Worm (Caenorhabditis elegans): Measurements from ENCODE around the gene srh-112.

The srh-112 gene

ce11 chrV:17220345-17220744, 5.7 kb downstream of the srh-112 start, which contains the start of gene srh-109:
Gene srh-109, minus strand, starts transcription at chrV:17220445.
- no peak for TF ChIP-seq madf-8 (GFP tag; conservative IDR thresholded peaks at IDR 0.05)
- no peak for TF ChIP-seq nhr-27 (tag; optimal IDR thresholded peaks at IDR 0.05)
- TF ChIP-seq ceh-40 (GFP tag; IDR thresholded peaks at IDR 0.05): no peak
- TF ChIP-seq nhr-80 (tag; optimal IDR thresholded peaks at IDR 0.05): no peak
- TF ChIP-seq egl-18 (GFP tag; IDR thresholded peaks at IDR 0.05): no peak
- TF ChIP-seq lin-35 (GFP tag; optimal IDR thresholded peaks at IDR 0.05): no peak
- no peak for TF ChIP-seq cebp-2 (GFP tag; IDR thresholded peaks at IDR 0.05)
- no peak for TF ChIP-seq ztf-25 (GFP tag; IDR thresholded peaks at IDR 0.05)
- no peak for TF ChIP-seq nhr-90 (tag; optimal IDR thresholded peaks at IDR 0.05)
- no peak for TF ChIP-seq tlf-1 (GFP tag; optimal IDR thresholded peaks at IDR 0.05)
- TF ChIP-seq hmg-20 (GFP tag; IDR thresholded peaks at IDR 0.05): no peak
- TF ChIP-seq lir-1 (GFP tag; conservative IDR thresholded peaks at IDR 0.05): no peak
- no peak for TF ChIP-seq Y56A3A.18 (GFP tag; IDR thresholded peaks at IDR 0.05)
- TF ChIP-seq bed-1 (GFP tag; IDR thresholded peaks at IDR 0.05): no peak
- no peak for TF ChIP-seq nfya-1 (tag; optimal IDR thresholded peaks at IDR 0.05; ENCODE audit: borderline replicate concordance, insufficient read depth)
- no peak for TF ChIP-seq xnd-1 (tag; optimal IDR thresholded peaks at IDR 0.05)
- no peak for TF ChIP-seq bed-2 (GFP tag; IDR thresholded peaks at IDR 0.05)
- no peak for TF ChIP-seq F49E8.2 (tag; optimal IDR thresholded peaks at IDR 0.05; ENCODE audit: insufficient read depth)
- TF ChIP-seq pha-4 (tag; optimal IDR thresholded peaks at IDR 0.05): no peak
- no peak for TF ChIP-seq hmg-1.2 (GFP tag; IDR thresholded peaks at IDR 0.05)

ce11 chrV:17217690-17218089, 8.3 kb downstream of the srh-112 start, which contains the start of gene srbc-62:
Gene srbc-62, plus strand, starts transcription at chrV:17217990.
- TF ChIP-seq mxl-1 (tag; optimal IDR thresholded peaks at IDR 0.05) (no peak), ceh-40 (GFP tag; IDR thresholded peaks at IDR 0.05) (no peak), F33H1.4 (GFP tag; IDR thresholded peaks at IDR 0.05) (no peak), lir-1 (GFP tag; conservative IDR thresholded peaks at IDR 0.05) (no peak), lin-40 (tag; optimal IDR thresholded peaks at IDR 0.05) (no peak), cebp-2 (GFP tag; IDR thresholded peaks at IDR 0.05) (no peak), fkh-3 (tag; optimal IDR thresholded peaks at IDR 0.05) (no peak)

- TF ChIP-seq snpc-4 (GFP tag; optimal IDR thresholded peaks at IDR 0.05) (no peak), snpc-4 (tag; optimal IDR thresholded peaks at IDR 0.05) (peak in 2 of 4 experiments; percentile 69 to 77), aptf-3 (GFP tag; IDR thresholded peaks at IDR 0.05) (no peak), T07F8.4 (tag; optimal IDR thresholded peaks at IDR 0.05) (no peak), ets-4 (GFP tag; optimal IDR thresholded peaks at IDR 0.05) (no peak), F23B12.7 (tag; optimal IDR thresholded peaks at IDR 0.05; ENCODE audit: insufficient read depth) (no peak), ekl-4 (GFP tag; IDR thresholded peaks at IDR 0.05) (no peak), snpc-1.1 (tag; optimal IDR thresholded peaks at IDR 0.05; ENCODE audit: insufficient read depth) (peak; percentile 6), D2030.7 (GFP tag; IDR thresholded peaks at IDR 0.05) (no peak), hsf-1 (GFP tag; IDR thresholded peaks at IDR 0.05) (no peak), T26A5.8 (tag; optimal IDR thresholded peaks at IDR 0.05) (no peak), sea-2 (GFP tag; IDR thresholded peaks at IDR 0.05) (no peak), pbrm-1 (GFP tag; IDR thresholded peaks at IDR 0.05) (no peak), mes-4 (tag; optimal IDR thresholded peaks at IDR 0.05) (no peak), attf-6 (GFP tag; IDR thresholded peaks at IDR 0.05) (0 out of 2 replicates have a peak, but pooled peaks have one; percentile 24), aptf-2 (GFP tag; conservative IDR thresholded peaks at IDR 0.05) (no peak), egrh-3 (GFP tag; IDR thresholded peaks at IDR 0.05) (no peak), mxl-1 (tag; optimal IDR thresholded peaks at IDR 0.05) (no peak), egl-18 (GFP tag; IDR thresholded peaks at IDR 0.05) (no peak)
Observed at ce11 chrV:17215602-17216001, 10.4 kb downstream of the srh-112 start.

Data from whole organism, young adult.